Fruit fly (Drosophila melanogaster) whole organism, embryonic: ENCODE data around the gene Idgf4.

Experiments
- Ada2b ChIP-seq: fragments of 200-800 bp; sonication (Bioruptor generic); IDR thresholded peaks from 2 replicates; pipeline ENCODE4 v1.3.6; 2022; ENCODE audit warnings: missing biosample characterization, missing genetic modification characterization
- CG10366 ChIP-seq: fragments of 200-800 bp; sonication (Bioruptor generic); IDR thresholded peaks from 2 replicates; pipeline ENCODE4 v1.3.6; 2022; ENCODE audit warnings: missing biosample characterization, missing genetic modification characterization
- CG12219 ChIP-seq: fragments of 200-800 bp; sonication (Bioruptor generic); optimal IDR thresholded peaks from 3 replicates; lab custom pipeline; 2018; ENCODE audit warnings: missing biosample characterization, mild to moderate bottlenecking, missing genetic modification characterization
- CG14014 ChIP-seq: fragments of 200-800 bp; sonication (Bioruptor generic); IDR thresholded peaks from 2 replicates; pipeline ENCODE4 v1.3.6; 2022; ENCODE audit warnings: missing biosample characterization, missing genetic modification characterization
- CG14050 ChIP-seq: fragments of 200-800 bp; sonication (Bioruptor generic); IDR thresholded peaks from 3 replicates; pipeline ENCODE4 v1.3.6; 2022; ENCODE audit warnings: missing biosample characterization, missing genetic modification characterization
- CG14441 ChIP-seq: fragments of 200-800 bp; sonication (Bioruptor generic); IDR thresholded peaks from 2 replicates; pipeline ENCODE4 v1.3.6; 2022; ENCODE audit warnings: missing biosample characterization, missing genetic modification characterization
- CG1529 ChIP-seq: fragments of 200-800 bp; sonication (Bioruptor generic); optimal IDR thresholded peaks from 3 replicates; lab custom pipeline; 2018; ENCODE audit warnings: missing biosample characterization, missing genetic modification characterization
- CG2889 ChIP-seq: fragments of 200-800 bp; sonication (Bioruptor generic); IDR thresholded peaks from 3 replicates; pipeline ENCODE4 v1.3.6; 2022; ENCODE audit warnings: missing biosample characterization, missing genetic modification characterization
- CG32532 ChIP-seq: fragments of 200-800 bp; sonication (Bioruptor generic); IDR thresholded peaks from 2 replicates; pipeline ENCODE4 v1.3.6; 2022; ENCODE audit warnings: missing biosample characterization, missing genetic modification characterization
- CG3726 ChIP-seq: fragments of 200-800 bp; sonication (Bioruptor generic); IDR thresholded peaks from 3 replicates; pipeline ENCODE4, ENCODE4 v1.3.6; 2022; ENCODE audit warnings: missing biosample characterization, missing genetic modification characterization
- CG3995 ChIP-seq: fragments of 200-800 bp; sonication (Bioruptor generic); optimal IDR thresholded peaks from 3 replicates; lab custom pipeline; 2016; ENCODE audit warnings: missing biosample characterization, missing genetic modification characterization
- CG6654 ChIP-seq: fragments of 200-800 bp; sonication (Bioruptor generic); optimal IDR thresholded peaks from 2 replicates; lab custom pipeline; 2017; ENCODE audit warnings: missing biosample characterization, mild to moderate bottlenecking, missing genetic modification characterization
- CG6689 ChIP-seq: fragments of 200-800 bp; sonication (Bioruptor generic); IDR thresholded peaks from 2 replicates; pipeline ENCODE4 v1.3.6; 2022; ENCODE audit warnings: missing biosample characterization, missing genetic modification characterization
- CG7357 ChIP-seq: fragments of 200-800 bp; sonication (Bioruptor generic); IDR thresholded peaks from 3 replicates; pipeline ENCODE4 v1.3.6; 2022; ENCODE audit warnings: missing biosample characterization, missing genetic modification characterization
- CG7372 ChIP-seq: fragments of 200-800 bp; sonication (Bioruptor generic); IDR thresholded peaks from 2 replicates; pipeline ENCODE4 v1.3.6; 2022; ENCODE audit warnings: missing biosample characterization, missing genetic modification characterization
- CG7786 ChIP-seq: fragments of 200-800 bp; sonication (Bioruptor generic); optimal IDR thresholded peaks from 2 replicates; lab custom pipeline; 2016; ENCODE audit warnings: missing biosample characterization, missing genetic modification characterization
- CG8089 ChIP-seq: fragments of 200-800 bp; sonication (Bioruptor generic); optimal IDR thresholded peaks from 3 replicates; lab custom pipeline; 2016; ENCODE audit warnings: missing biosample characterization, missing genetic modification characterization
- CG9932 ChIP-seq: fragments of 200-800 bp; sonication (Bioruptor generic); IDR thresholded peaks from 2 replicates; pipeline ENCODE4 v1.3.6; 2022; ENCODE audit warnings: missing biosample characterization, missing genetic modification characterization
- Ets65A ChIP-seq: fragments of 200-800 bp; sonication (Bioruptor generic); peaks from one replicate; lab custom pipeline; 2016; ENCODE audit warnings: missing biosample characterization, missing genetic modification characterization
- H2.0 ChIP-seq: fragments of 200-800 bp; sonication (Bioruptor generic); IDR thresholded peaks from 2 replicates; pipeline ENCODE4 v1.3.6; 2022; ENCODE audit warnings: missing biosample characterization, missing genetic modification characterization
- NC2β ChIP-seq: fragments of 200-800 bp; sonication (Bioruptor generic); optimal IDR thresholded peaks from 2 replicates; lab custom pipeline; 2016; ENCODE audit warnings: missing biosample characterization, missing genetic modification characterization
- PHDP ChIP-seq: fragments of 200-800 bp; sonication (Bioruptor generic); optimal IDR thresholded peaks from 3 replicates; lab custom pipeline; 2018; ENCODE audit warnings: missing biosample characterization, mild to moderate bottlenecking, missing genetic modification characterization, moderate library complexity
- Rfx ChIP-seq: fragments of 200-800 bp; sonication (Bioruptor generic); IDR thresholded peaks from 2 replicates; pipeline ENCODE4 v1.3.6; 2022; ENCODE audit warnings: missing biosample characterization, missing genetic modification characterization
- Rx ChIP-seq: fragments of 200-800 bp; sonication (Bioruptor generic); IDR thresholded peaks from 2 replicates; pipeline ENCODE4 v1.3.6; 2022; ENCODE audit warnings: missing biosample characterization, missing genetic modification characterization
- Sox102F ChIP-seq: fragments of 200-800 bp; sonication (Bioruptor generic); optimal IDR thresholded peaks from 2 replicates; lab custom pipeline; 2018; ENCODE audit warnings: missing biosample characterization, mild to moderate bottlenecking, missing genetic modification characterization, moderate library complexity
- Spps ChIP-seq: fragments of 200-800 bp; sonication (Bioruptor generic); optimal IDR thresholded peaks from 2 replicates; lab custom pipeline; 2018; ENCODE audit warnings: missing biosample characterization, mild to moderate bottlenecking, missing genetic modification characterization
- Usf ChIP-seq: fragments of 200-800 bp; sonication (Bioruptor generic); optimal IDR thresholded peaks from 2 replicates; lab custom pipeline; 2017; ENCODE audit warnings: missing genotype, missing biosample characterization, missing genetic modification characterization
- Xrp1 ChIP-seq: fragments of 200-800 bp; sonication (Bioruptor generic); IDR thresholded peaks from 2 replicates; pipeline ENCODE4 v1.3.6; 2022; ENCODE audit warnings: missing biosample characterization, missing genetic modification characterization
- ap ChIP-seq: fragments of 200-800 bp; sonication (Bioruptor generic); IDR thresholded peaks from 2 replicates; pipeline ENCODE4 v1.3.6; 2022; ENCODE audit warnings: missing biosample characterization, missing genetic modification characterization
- ase ChIP-seq: fragments of 200-800 bp; sonication (Bioruptor generic); IDR thresholded peaks from 3 replicates; pipeline ENCODE4 v1.3.6; 2022; ENCODE audit warnings: missing biosample characterization, missing genetic modification characterization
- bigmax ChIP-seq: fragments of 200-800 bp; sonication (Bioruptor generic); optimal IDR thresholded peaks from 2 replicates; lab custom pipeline; 2018; ENCODE audit warnings: missing biosample characterization, mild to moderate bottlenecking, missing genetic modification characterization
- ci ChIP-seq: fragments of 200-800 bp; sonication (Bioruptor generic); IDR thresholded peaks from 3 replicates; pipeline ENCODE4 v1.3.6; 2022; ENCODE audit warnings: missing biosample characterization, missing genetic modification characterization
- cwo ChIP-seq: fragments of 200-800 bp; sonication (Bioruptor generic); optimal IDR thresholded peaks from 3 replicates; lab custom pipeline; 2017; ENCODE audit warnings: missing biosample characterization, missing genetic modification characterization, mild to moderate bottlenecking, moderate library complexity, missing genetic modification reagents
- disco-r ChIP-seq: fragments of 200-800 bp; sonication (Bioruptor generic); optimal IDR thresholded peaks from 2 replicates; lab custom pipeline; 2016; ENCODE audit warnings: missing biosample characterization, missing genetic modification characterization
- dysf ChIP-seq: fragments of 200-800 bp; sonication (Bioruptor generic); IDR thresholded peaks from 3 replicates; pipeline ENCODE4 v1.3.6; 2022; ENCODE audit warnings: missing biosample characterization, missing genetic modification characterization
- eyg ChIP-seq: fragments of 200-800 bp; sonication (Bioruptor generic); optimal IDR thresholded peaks from 3 replicates; lab custom pipeline; 2016; ENCODE audit warnings: missing biosample characterization, missing genetic modification characterization
- grau ChIP-seq: fragments of 200-800 bp; optimal IDR thresholded peaks from 3 replicates; lab custom pipeline; 2019; ENCODE audit warnings: missing biosample characterization, mild to moderate bottlenecking, missing genetic modification characterization, moderate library complexity
- gsb-n ChIP-seq: fragments of 200-800 bp; sonication (Bioruptor generic); optimal IDR thresholded peaks from 3 replicates; lab custom pipeline; 2018; ENCODE audit warnings: missing biosample characterization, mild to moderate bottlenecking, missing genetic modification characterization
- hkb ChIP-seq, 2 experiments: fragments of 200-800 bp in 1 of 2; fragments of >200 bp in 1 of 2; sonication (Bioruptor generic) in 1 of 2; IDR thresholded peaks in 1 of 2; optimal IDR thresholded peaks in 1 of 2; 2 replicates each; pipeline versions ENCODE4 v1.3.6 to Lab custom; 2017 to 2022; ENCODE audit warnings: missing biosample characterization in 1 of 2, missing genetic modification characterization in 1 of 2
- insv ChIP-seq, 2 experiments: fragments of 200-800 bp; sonication (Bioruptor generic); optimal IDR thresholded peaks; 3 replicates each; lab custom pipeline; 2016 to 2018; ENCODE audit warnings: missing biosample characterization in 2 of 2, missing genetic modification characterization in 2 of 2
- ken ChIP-seq: fragments of 200-800 bp; sonication (Bioruptor generic); IDR thresholded peaks from 3 replicates; pipeline ENCODE4 v1.3.6; 2022; ENCODE audit warnings: missing biosample characterization, missing genetic modification characterization
- lilli ChIP-seq: fragments of 200-800 bp; sonication (Bioruptor generic); optimal IDR thresholded peaks from 3 replicates; lab custom pipeline; 2016; ENCODE audit warnings: missing biosample characterization, missing genetic modification characterization
- prd ChIP-seq, 3 experiments: fragments of >200 bp in 2 of 3; fragments of 200-800 bp in 1 of 3; sonication (Bioruptor generic) in 1 of 3; optimal IDR thresholded peaks in 2 of 3; IDR thresholded peaks in 1 of 3; 2 replicates in 2 of 3; 3 replicates in 1 of 3; pipeline versions ENCODE4 v1.3.6 to Lab custom; 2017 to 2022; ENCODE audit warnings: missing biosample characterization in 1 of 3, missing genetic modification characterization in 1 of 3
- seq ChIP-seq: fragments of 200-800 bp; sonication (Bioruptor generic); IDR thresholded peaks from 2 replicates; pipeline ENCODE4 v1.3.6; 2022; ENCODE audit warnings: missing biosample characterization, missing genetic modification characterization
- sisA ChIP-seq: fragments of 200-800 bp; sonication (Bioruptor generic); IDR thresholded peaks from 2 replicates; pipeline ENCODE4 v1.3.6; 2022; ENCODE audit warnings: missing biosample characterization, missing genetic modification characterization
- slbo ChIP-seq: fragments of 200-800 bp; sonication (Bioruptor generic); IDR thresholded peaks from 2 replicates; pipeline ENCODE4 v1.3.6; 2022; ENCODE audit warnings: missing biosample characterization, missing genetic modification characterization
- sr ChIP-seq: fragments of 200-800 bp; sonication (Bioruptor generic); IDR thresholded peaks from 3 replicates; pipeline ENCODE4 v1.3.6; 2022; ENCODE audit warnings: missing biosample characterization, missing genetic modification characterization
- ttk ChIP-seq: fragments of 200-800 bp; sonication (Bioruptor generic); IDR thresholded peaks from 2 replicates; pipeline ENCODE4 v2.1.2; 2022; ENCODE audit warnings: missing biosample characterization, missing genetic modification characterization
- yki ChIP-seq: fragments of >200 bp; optimal IDR thresholded peaks from 3 replicates; lab custom pipeline; 2018

The Idgf4 gene

dm6 chrX:9909384-9909783, 21.4 kb downstream of the Idgf4 start (continued):
- peak; percentile 21; the same call in 1 of the 3 replicates for TF ChIP-seq sr (GFP tag; lab: Robert Waterston, UW)
- TF ChIP-seq CG10366 (GFP tag; lab: Robert Waterston, UW) = peak; percentile 13; the same call in 1 of the 2 replicates
- TF ChIP-seq prd (optimal IDR thresholded peaks at IDR 0.05; lab: Kevin White, UChicago) = no peak
- peak; percentile 34; the same call in 1 of the 3 replicates for TF ChIP-seq prd (GFP tag; IDR thresholded peaks at IDR 0.05; lab: Robert Waterston, UW)
- TF ChIP-seq lilli (GFP tag; lab: Kevin White, UChicago) = no peak
- TF ChIP-seq dysf (GFP tag; lab: Robert Waterston, UW) = peak; percentile 36; the same call in 1 of the 3 replicates
- TF ChIP-seq CG2889 (GFP tag; lab: Robert Waterston, UW) = 0 out of 3 replicates have a peak, but pooled peaks have one; percentile 12
- TF ChIP-seq Sox102F (GFP tag; lab: Kevin White, UChicago) = peak; percentile 1
- peak; percentile 19; the same call in 1 of the 2 replicates for TF ChIP-seq CG32532 (GFP tag; lab: Robert Waterston, UW)
- no peak for TF ChIP-seq CG12219 (GFP tag; lab: Kevin White, UChicago)
- peak; percentile 43; the same call in 1 of the 3 replicates for TF ChIP-seq ci (GFP tag; lab: Robert Waterston, UW)
- peak; percentile 37; the same call in 1 of the 2 replicates for TF ChIP-seq ttk
- no peak for TF ChIP-seq CG14050 (GFP tag; lab: Robert Waterston, UW)
- TF ChIP-seq disco-r (GFP tag; lab: Kevin White, UChicago) = no peak
- TF ChIP-seq CG3995 (GFP tag; lab: Kevin White, UChicago) = peak; percentile 65
- peak; percentile 37; the same call in 1 of the 2 replicates for TF ChIP-seq Ada2b (GFP tag; lab: Robert Waterston, UW)
- TF ChIP-seq CG7357 (GFP tag; lab: Robert Waterston, UW) = 0 out of 3 replicates have a peak, but pooled peaks have one; percentile 26
- TF ChIP-seq slbo (GFP tag; lab: Robert Waterston, UW) = peak; percentile 45
- TF ChIP-seq hkb (optimal IDR thresholded peaks at IDR 0.05; lab: Kevin White, UChicago) = no peak
- peak; percentile 37; the same call in 1 of the 2 replicates for TF ChIP-seq hkb (GFP tag; IDR thresholded peaks at IDR 0.05; lab: Robert Waterston, UW)
- 0 out of 2 replicates have a peak, but pooled peaks have one; percentile 15 for TF ChIP-seq Rx
- TF ChIP-seq eyg (GFP tag; lab: Kevin White, UChicago) = no peak
- TF ChIP-seq ase (GFP tag; lab: Robert Waterston, UW) = 0 out of 3 replicates have a peak, but pooled peaks have one; percentile 28
- peak; percentile 39; the same call in 1 of the 2 replicates for TF ChIP-seq CG14441 (GFP tag; lab: Robert Waterston, UW)
- 0 out of 2 replicates have a peak, but pooled peaks have one; percentile 19 for TF ChIP-seq CG6689 (GFP tag; lab: Robert Waterston, UW)
- TF ChIP-seq H2.0 (GFP tag; lab: Robert Waterston, UW) = peak; percentile 27; the same call in 1 of the 2 replicates
- TF ChIP-seq seq (GFP tag; lab: Robert Waterston, UW) = 0 out of 2 replicates have a peak, but pooled peaks have one; percentile 18
- TF ChIP-seq ap (GFP tag; lab: Robert Waterston, UW) = peak; percentile 31; the same call in 1 of the 2 replicates
- peak; percentile 48; the same call in 1 of the 3 replicates for TF ChIP-seq ken (GFP tag; lab: Robert Waterston, UW)
- peak; percentile 90 for TF ChIP-seq Ets65A (GFP tag; lab: Kevin White, UChicago)
- no peak for TF ChIP-seq Xrp1
- peak; percentile 44 for TF ChIP-seq sisA (GFP tag; lab: Robert Waterston, UW)
- TF ChIP-seq CG9932 (GFP tag; lab: Robert Waterston, UW) = peak; percentile 39
- peak; percentile 64 for TF ChIP-seq Rfx (GFP tag; lab: Robert Waterston, UW)
- TF ChIP-seq, all 482 proteins: peak for 43

dm6 chrX:9899535-9900179, 31.1 kb downstream of the Idgf4 start, which contains the start of gene CG15249:
CG15249 (minus strand) TSS chrX:9899585.
- TF ChIP-seq CG7786 (GFP tag; lab: Kevin White, UChicago) (no peak), PHDP (peak; percentile 57), CG3726 (GFP tag; lab: Robert Waterston, UW) (no peak), insv (GFP tag; optimal IDR thresholded peaks at IDR 0.05; lab: Kevin White, UChicago) (no peak), Usf (GFP tag; lab: Kevin White, UChicago) (no peak), Spps (peak; percentile 35), eyg (GFP tag; lab: Kevin White, UChicago) (no peak), yki (lab: Kevin White, UChicago) (no peak), CG1529 (GFP tag; lab: Kevin White, UChicago) (no peak), grau (tag; lab: Kevin White, UChicago) (peak; percentile 76), bigmax (GFP tag; lab: Kevin White, UChicago) (no peak), CG14050 (GFP tag; lab: Robert Waterston, UW) (no peak), CG6654 (peak; percentile 20), cwo (GFP tag; lab: Kevin White, UChicago) (peak; percentile 42), NC2β (GFP tag; lab: Kevin White, UChicago) (no peak), CG7372 (no peak), CG8089 (GFP tag; lab: Kevin White, UChicago) (no peak), CG14014 (GFP tag; lab: Robert Waterston, UW) (no peak), gsb-n (peak; percentile 59)
